Worm (Caenorhabditis elegans): ENCODE results near the gene F10D2.8.

DNA sequence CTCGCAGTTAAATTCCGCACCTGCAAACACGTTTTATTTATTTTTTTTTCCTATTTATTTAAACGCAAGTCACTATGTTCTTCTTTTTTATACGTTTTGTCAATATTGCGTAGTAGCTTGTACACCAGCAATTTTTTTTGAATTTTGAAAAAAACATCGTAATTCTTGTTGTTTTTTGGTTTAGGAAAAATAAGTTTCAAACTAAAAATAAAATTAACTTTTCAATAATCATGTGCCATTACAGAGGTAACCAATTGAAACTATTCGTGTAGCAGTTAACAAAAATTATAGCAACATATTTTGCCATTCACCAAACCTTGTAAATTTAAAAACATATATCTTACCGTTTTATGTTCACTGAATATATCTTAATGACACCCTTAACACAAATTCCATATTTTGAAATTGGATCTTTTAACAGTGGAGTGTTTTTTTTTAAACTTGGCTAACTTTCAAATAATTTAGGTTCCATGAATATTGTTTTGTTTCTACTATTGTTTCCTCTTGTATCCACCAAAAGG lies 27.3 kb downstream of the F10D2.8 start, which contains the start of gene lmd-5:
- TF ChIP-seq unc-120 (tag; optimal IDR thresholded peaks at IDR 0.05; ENCODE audit: poor library complexity, severe bottlenecking): no peak
- no peak for TF ChIP-seq nhr-12 (tag; optimal IDR thresholded peaks at IDR 0.05)
- TF ChIP-seq lin-32 (GFP tag; optimal IDR thresholded peaks at IDR 0.05): no peak
- no peak for TF ChIP-seq nhr-2 (tag; optimal IDR thresholded peaks at IDR 0.05)
- TF ChIP-seq snpc-4 (tag; optimal IDR thresholded peaks at IDR 0.05): no peak

All from whole organism, mixed stage, embryonic.